Worm (Caenorhabditis elegans): ENCODE data around the gene T18D3.6.

The T18D3.6 gene

ce11 chrX:12425427-12425826 is 24.3 kb upstream of the T18D3.6 start, which contains the start of gene T24D3.2:
T24D3.2 (plus strand) TSS chrX:12425730.
- TF ChIP-seq fkh-3 (tag; optimal IDR thresholded peaks at IDR 0.05) = no peak
- no peak for TF ChIP-seq dox-1 (GFP tag; IDR thresholded peaks at IDR 0.05)
- peak; percentile 42 for TF ChIP-seq die-1 (tag; optimal IDR thresholded peaks at IDR 0.05)
- peak; percentile 79 for TF ChIP-seq lin-40 (tag; optimal IDR thresholded peaks at IDR 0.05)
- TF ChIP-seq K11D2.4 (GFP tag; IDR thresholded peaks at IDR 0.05) = 0 out of 2 replicates have a peak, but pooled peaks have one; percentile 40
- TF ChIP-seq lin-35 (GFP tag; optimal IDR thresholded peaks at IDR 0.05) = no peak
- no peak for TF ChIP-seq B0035.1 (tag; optimal IDR thresholded peaks at IDR 0.05)
- peak; percentile 63 for TF ChIP-seq ztf-26 (tag; optimal IDR thresholded peaks at IDR 0.05)
- no peak for TF ChIP-seq hlh-26 (GFP tag; conservative IDR thresholded peaks at IDR 0.05)
- TF ChIP-seq tlf-1 (GFP tag; optimal IDR thresholded peaks at IDR 0.05) = no peak
- TF ChIP-seq F55B11.4 (tag; optimal IDR thresholded peaks at IDR 0.05; ENCODE audit: borderline replicate concordance, insufficient read depth) = no peak
- no peak for TF ChIP-seq F57C9.4 (tag; optimal IDR thresholded peaks at IDR 0.05)
- TF ChIP-seq somi-1 (GFP tag; optimal IDR thresholded peaks at IDR 0.05) = peak; percentile 69
- no peak for TF ChIP-seq nhr-120 (GFP tag; IDR thresholded peaks at IDR 0.05)
- TF ChIP-seq F49E8.2 (tag; optimal IDR thresholded peaks at IDR 0.05; ENCODE audit: insufficient read depth) = no peak
- no peak for TF ChIP-seq Y79H2A.3 (GFP tag; conservative IDR thresholded peaks at IDR 0.05)
- no peak for TF ChIP-seq Y53G8AR.9 (GFP tag; conservative IDR thresholded peaks at IDR 0.05)
- TF ChIP-seq bed-2 (GFP tag; IDR thresholded peaks at IDR 0.05) = no peak
- TF ChIP-seq rec-8 (tag; optimal IDR thresholded peaks at IDR 0.05) = no peak
- no peak for TF ChIP-seq F23B12.7 (tag; optimal IDR thresholded peaks at IDR 0.05; ENCODE audit: insufficient read depth)
- no peak for TF ChIP-seq nhr-179 (tag; optimal IDR thresholded peaks at IDR 0.05)
- TF ChIP-seq Y56A3A.18 (GFP tag; IDR thresholded peaks at IDR 0.05) = no peak

ce11 chrX:12430309-12430708 is 19.4 kb upstream of the T18D3.6 start, which contains the start of gene med-1:
med-1 (plus strand) TSS chrX:12430609.
- no peak for TF ChIP-seq ceh-58 (GFP tag; IDR thresholded peaks at IDR 0.05)
- TF ChIP-seq sea-2 (GFP tag; IDR thresholded peaks at IDR 0.05) = no peak
- TF ChIP-seq ztf-28 (GFP tag; IDR thresholded peaks at IDR 0.05) = no peak
- TF ChIP-seq ceh-100 (GFP tag; IDR thresholded peaks at IDR 0.05) = no peak
- TF ChIP-seq tbx-9 (tag; optimal IDR thresholded peaks at IDR 0.05; ENCODE audit: borderline replicate concordance) = no peak
- no peak for TF ChIP-seq fkh-3 (tag; optimal IDR thresholded peaks at IDR 0.05)
- TF ChIP-seq madf-3 (GFP tag; IDR thresholded peaks at IDR 0.05) = no peak
- TF ChIP-seq C17E4.6 (GFP tag; IDR thresholded peaks at IDR 0.05) = no peak
- TF ChIP-seq die-1 (tag; optimal IDR thresholded peaks at IDR 0.05) = no peak
- no peak for TF ChIP-seq somi-1 (GFP tag; optimal IDR thresholded peaks at IDR 0.05)
- no peak for TF ChIP-seq mes-4 (tag; optimal IDR thresholded peaks at IDR 0.05)

- no peak for TF ChIP-seq cebp-1 (GFP tag; IDR thresholded peaks at IDR 0.05)
- TF ChIP-seq cebp-1 (tag; optimal IDR thresholded peaks at IDR 0.05) = no peak
- no peak for TF ChIP-seq snpc-4 (GFP tag; optimal IDR thresholded peaks at IDR 0.05)
- no peak for TF ChIP-seq snpc-4 (tag; optimal IDR thresholded peaks at IDR 0.05)
- no peak for TF ChIP-seq die-1 (tag; optimal IDR thresholded peaks at IDR 0.05)
- no peak for TF ChIP-seq lag-1 (GFP tag; IDR thresholded peaks at IDR 0.05)
- TF ChIP-seq attf-6 (GFP tag; IDR thresholded peaks at IDR 0.05) = no peak
- no peak for TF ChIP-seq F57A8.1 (GFP tag; optimal IDR thresholded peaks at IDR 0.05)
- no peak for TF ChIP-seq sptf-2 (GFP tag; optimal IDR thresholded peaks at IDR 0.05)
- no peak for TF ChIP-seq F49E8.2 (tag; optimal IDR thresholded peaks at IDR 0.05; ENCODE audit: insufficient read depth)
- no peak for TF ChIP-seq zim-3 (tag; optimal IDR thresholded peaks at IDR 0.05)
- no peak for TF ChIP-seq F23B12.7 (tag; optimal IDR thresholded peaks at IDR 0.05; ENCODE audit: insufficient read depth)
- TF ChIP-seq ztf-26 (tag; optimal IDR thresholded peaks at IDR 0.05) = no peak
- TF ChIP-seq Y53G8AR.9 (GFP tag; conservative IDR thresholded peaks at IDR 0.05) = no peak
- no peak for TF ChIP-seq dpff-1 (tag; optimal IDR thresholded peaks at IDR 0.05)
- TF ChIP-seq Y53F4B.3 (GFP tag; IDR thresholded peaks at IDR 0.05) = no peak
- no peak for TF ChIP-seq ceh-58 (GFP tag; IDR thresholded peaks at IDR 0.05)
Observed at ce11 chrX:12434086-12434485, 15.6 kb upstream of the T18D3.6 start, which contains the start of gene tsct-1. tsct-1 (plus strand) TSS chrX:12434097.

All from whole organism, young adult.